Fruit fly (Drosophila melanogaster) whole organism, embryonic: ENCODE measurements around the gene Tom40.
A peak's percentile ranks its signal among the peaks of the same experiment; 100 is the strongest.

Experiments used
- ATbp ChIP-seq: fragments of 200-800 bp; sonication (Bioruptor generic); optimal IDR thresholded peaks from 2 replicates; lab custom pipeline; 2017; ENCODE audit warnings: missing biosample characterization, mild to moderate bottlenecking, missing genetic modification characterization, missing genetic modification reagents
- Asciz ChIP-seq: fragments of 200-800 bp; sonication (Bioruptor generic); optimal IDR thresholded peaks from 2 replicates; lab custom pipeline; 2017; ENCODE audit warnings: missing biosample characterization, mild to moderate bottlenecking, missing genetic modification characterization, missing genetic modification reagents
- Bgb ChIP-seq: fragments of 200-800 bp; sonication (Bioruptor generic); IDR thresholded peaks from 2 replicates; pipeline ENCODE4 v1.3.6; 2022; ENCODE audit warnings: missing biosample characterization, missing genetic modification characterization; ENCODE audit not compliant: partially characterized antibody
- CG10147 ChIP-seq: fragments of 200-800 bp; sonication (Bioruptor generic); optimal IDR thresholded peaks from 2 replicates; lab custom pipeline; 2019; ENCODE audit warnings: missing biosample characterization, mild to moderate bottlenecking, missing genetic modification characterization, moderate library complexity
- CG10565 ChIP-seq: fragments of 200-800 bp; sonication (Bioruptor generic); optimal IDR thresholded peaks from 3 replicates; lab custom pipeline; 2016; ENCODE audit warnings: missing biosample characterization, mild to moderate bottlenecking, missing genetic modification characterization
- CG12071 ChIP-seq: fragments of 200-800 bp; sonication (Bioruptor generic); optimal IDR thresholded peaks from 3 replicates; lab custom pipeline; 2018; ENCODE audit warnings: missing biosample characterization, mild to moderate bottlenecking, missing genetic modification characterization
- CG12104 ChIP-seq: fragments of 200-800 bp; sonication (Bioruptor generic); optimal IDR thresholded peaks from 3 replicates; lab custom pipeline; 2016; ENCODE audit warnings: missing biosample characterization, missing genetic modification characterization
- CG12744 ChIP-seq: fragments of 200-800 bp; sonication (Bioruptor generic); optimal IDR thresholded peaks from 2 replicates; lab custom pipeline; 2016; ENCODE audit warnings: missing biosample characterization, missing genetic modification characterization
- CG12942 ChIP-seq: fragments of 200-800 bp; sonication (Bioruptor generic); optimal IDR thresholded peaks from 3 replicates; lab custom pipeline; 2016; ENCODE audit warnings: missing biosample characterization, missing genetic modification characterization
- CG13287 ChIP-seq: fragments of 200-800 bp; sonication (Bioruptor generic); IDR thresholded peaks from 2 replicates; pipeline ENCODE4 v1.3.6; 2022; ENCODE audit warnings: missing biosample characterization, missing genetic modification characterization; ENCODE audit not compliant: partially characterized antibody
- CG14667 ChIP-seq: fragments of 200-800 bp; sonication (Bioruptor generic); IDR thresholded peaks from 2 replicates; pipeline ENCODE4 v1.3.6; 2022; ENCODE audit warnings: missing biosample characterization, missing genetic modification characterization
- CG1647 ChIP-seq: fragments of 200-800 bp; sonication (Bioruptor generic); optimal IDR thresholded peaks from 3 replicates; lab custom pipeline; 2016; ENCODE audit warnings: missing biosample characterization, missing genetic modification characterization
- CG17912 ChIP-seq: fragments of 200-800 bp; sonication (Bioruptor generic); optimal IDR thresholded peaks from 2 replicates; lab custom pipeline; 2018; ENCODE audit warnings: missing biosample characterization, mild to moderate bottlenecking, missing genetic modification characterization
- CG1832 ChIP-seq: fragments of 200-800 bp; sonication (Bioruptor generic); optimal IDR thresholded peaks from 2 replicates; lab custom pipeline; 2017; ENCODE audit warnings: missing biosample characterization, mild to moderate bottlenecking, missing genetic modification characterization, inconsistent platforms
- CG31224 ChIP-seq: fragments of 200-800 bp; sonication (Bioruptor generic); IDR thresholded peaks from 2 replicates; pipeline ENCODE4 v1.3.6; 2022; ENCODE audit warnings: missing biosample characterization, missing genetic modification characterization
- CG3995 ChIP-seq: fragments of 200-800 bp; sonication (Bioruptor generic); optimal IDR thresholded peaks from 3 replicates; lab custom pipeline; 2016; ENCODE audit warnings: missing biosample characterization, missing genetic modification characterization
- CG4282 ChIP-seq: fragments of 200-800 bp; sonication (Bioruptor generic); optimal IDR thresholded peaks from 2 replicates; lab custom pipeline; 2016; ENCODE audit warnings: missing biosample characterization, missing genetic modification characterization
- CG6765 ChIP-seq: fragments of 200-800 bp; sonication (Bioruptor generic); optimal IDR thresholded peaks from 3 replicates; lab custom pipeline; 2017; ENCODE audit warnings: missing biosample characterization, mild to moderate bottlenecking, missing genetic modification characterization
- CG6813 ChIP-seq: fragments of 200-800 bp; sonication (Bioruptor generic); optimal IDR thresholded peaks from 2 replicates; lab custom pipeline; 2017; ENCODE audit warnings: missing biosample characterization, missing genetic modification characterization, mild to moderate bottlenecking, moderate library complexity, missing genetic modification reagents
- CG8478 ChIP-seq: fragments of >200 bp; optimal IDR thresholded peaks from 2 replicates; lab custom pipeline; 2018
- CHES-1-like ChIP-seq: fragments of 200-800 bp; sonication (Bioruptor generic); optimal IDR thresholded peaks from 2 replicates; lab custom pipeline; 2016; ENCODE audit warnings: missing biosample characterization, missing genetic modification characterization
- HLH3B ChIP-seq: fragments of 200-800 bp; sonication (Bioruptor generic); IDR thresholded peaks from 2 replicates; pipeline ENCODE4 v1.3.6; 2022; ENCODE audit warnings: missing biosample characterization, missing genetic modification characterization
- Myb ChIP-seq: fragments of 200-800 bp; sonication (Bioruptor generic); optimal IDR thresholded peaks from 2 replicates; lab custom pipeline; 2016; ENCODE audit warnings: missing biosample characterization, missing genetic modification characterization
- Rfx ChIP-seq: fragments of 200-800 bp; sonication (Bioruptor generic); IDR thresholded peaks from 2 replicates; pipeline ENCODE4 v1.3.6; 2022; ENCODE audit warnings: missing biosample characterization, missing genetic modification characterization
- Rx ChIP-seq: fragments of 200-800 bp; sonication (Bioruptor generic); IDR thresholded peaks from 2 replicates; pipeline ENCODE4 v1.3.6; 2022; ENCODE audit warnings: missing biosample characterization, missing genetic modification characterization
- Sry-δ ChIP-seq: fragments of 200-800 bp; sonication (Bioruptor generic); optimal IDR thresholded peaks from 2 replicates; lab custom pipeline; 2016; ENCODE audit warnings: missing biosample characterization, missing genetic modification characterization
- ase ChIP-seq: fragments of 200-800 bp; sonication (Bioruptor generic); IDR thresholded peaks from 3 replicates; pipeline ENCODE4 v1.3.6; 2022; ENCODE audit warnings: missing biosample characterization, missing genetic modification characterization
- ato ChIP-seq: fragments of 200-800 bp; sonication (Bioruptor generic); IDR thresholded peaks from 2 replicates; pipeline ENCODE4 v1.3.6; 2022; ENCODE audit warnings: missing biosample characterization, missing genetic modification characterization; ENCODE audit not compliant: partially characterized antibody
- chn ChIP-seq: fragments of 200-800 bp; sonication (Bioruptor generic); optimal IDR thresholded peaks from 2 replicates; lab custom pipeline; 2016; ENCODE audit warnings: missing biosample characterization, missing genetic modification characterization
- dpn ChIP-seq, 2 experiments: fragments of 200-800 bp; sonication (Bioruptor generic); optimal IDR thresholded peaks; 3 replicates each; lab custom pipeline; 2016; ENCODE audit warnings: missing biosample characterization in 2 of 2, missing genetic modification characterization in 2 of 2
- eve ChIP-seq, 2 experiments: fragments of >200 bp; optimal IDR thresholded peaks; 2 replicates each; lab custom pipeline; 2017; ENCODE audit warnings: missing biosample characterization in 2 of 2, missing genetic modification characterization in 2 of 2
- fd96Cb ChIP-seq: fragments of 200-800 bp; sonication (Bioruptor generic); optimal IDR thresholded peaks from 2 replicates; lab custom pipeline; 2018; ENCODE audit warnings: missing biosample characterization, mild to moderate bottlenecking, missing genetic modification characterization, moderate library complexity
- gro ChIP-seq: fragments of 200-800 bp; sonication (Bioruptor generic); optimal IDR thresholded peaks from 2 replicates; lab custom pipeline; 2016; ENCODE audit warnings: missing biosample characterization, missing genetic modification characterization
- gsb-n ChIP-seq: fragments of 200-800 bp; sonication (Bioruptor generic); optimal IDR thresholded peaks from 3 replicates; lab custom pipeline; 2018; ENCODE audit warnings: missing biosample characterization, mild to moderate bottlenecking, missing genetic modification characterization
- her ChIP-seq: fragments of 200-800 bp; sonication (Bioruptor generic); optimal IDR thresholded peaks from 2 replicates; lab custom pipeline; 2016; ENCODE audit warnings: missing biosample characterization, missing genetic modification characterization
- insv ChIP-seq, 2 experiments: fragments of 200-800 bp; sonication (Bioruptor generic); optimal IDR thresholded peaks; 3 replicates each; lab custom pipeline; 2016 to 2018; ENCODE audit warnings: missing biosample characterization in 2 of 2, missing genetic modification characterization in 2 of 2
- kay ChIP-seq: fragments of 200-800 bp; sonication (Bioruptor generic); optimal IDR thresholded peaks from 2 replicates; lab custom pipeline; 2016; ENCODE audit warnings: missing biosample characterization, missing genetic modification characterization
- lbe ChIP-seq: fragments of 200-800 bp; sonication (Bioruptor generic); optimal IDR thresholded peaks from 2 replicates; lab custom pipeline; 2016; ENCODE audit warnings: missing biosample characterization, mild to moderate bottlenecking, missing genetic modification characterization
- lmd ChIP-seq: fragments of 200-800 bp; sonication (Bioruptor generic); IDR thresholded peaks from 2 replicates; pipeline ENCODE4 v1.3.6; 2022; ENCODE audit warnings: missing biosample characterization, missing genetic modification characterization
- nom ChIP-seq: fragments of 200-800 bp; sonication (Bioruptor generic); optimal IDR thresholded peaks from 2 replicates; lab custom pipeline; 2017; ENCODE audit warnings: missing biosample characterization, missing genetic modification characterization, mild to moderate bottlenecking, moderate library complexity, missing genetic modification reagents
- peb ChIP-seq: fragments of 200-800 bp; sonication (Bioruptor generic); IDR thresholded peaks from 2 replicates; pipeline ENCODE4 v1.3.6; 2022; ENCODE audit warnings: missing biosample characterization, missing genetic modification characterization
- pnt ChIP-seq: fragments of 200-800 bp; sonication (Bioruptor generic); optimal IDR thresholded peaks from 3 replicates; lab custom pipeline; 2016; ENCODE audit warnings: missing biosample characterization, missing genetic modification characterization
- pros ChIP-seq: fragments of 200-800 bp; sonication (Bioruptor generic); optimal IDR thresholded peaks from 3 replicates; lab custom pipeline; 2019; ENCODE audit warnings: missing biosample characterization, mild to moderate bottlenecking, missing genetic modification characterization, moderate library complexity
- run ChIP-seq: fragments of 200-800 bp; sonication (Bioruptor generic); optimal IDR thresholded peaks from 3 replicates; lab custom pipeline; 2018; ENCODE audit warnings: missing biosample characterization, mild to moderate bottlenecking, missing genetic modification characterization
- sna ChIP-seq: fragments of 200-800 bp; sonication (Bioruptor generic); IDR thresholded peaks from 2 replicates; pipeline ENCODE4 v1.3.6; 2022; ENCODE audit warnings: missing biosample characterization, missing genetic modification characterization; ENCODE audit not compliant: partially characterized antibody
- sug ChIP-seq: fragments of 200-800 bp; optimal IDR thresholded peaks from 2 replicates; lab custom pipeline; 2019; ENCODE audit warnings: missing biosample characterization, mild to moderate bottlenecking, missing genetic modification characterization, moderate library complexity
- trem ChIP-seq: fragments of 200-800 bp; optimal IDR thresholded peaks from 3 replicates; lab custom pipeline; 2019; ENCODE audit warnings: missing biosample characterization, mild to moderate bottlenecking, missing genetic modification characterization, moderate library complexity
- unpg ChIP-seq: fragments of 200-800 bp; sonication (Bioruptor generic); optimal IDR thresholded peaks from 3 replicates; lab custom pipeline; 2018; ENCODE audit warnings: missing biosample characterization, mild to moderate bottlenecking, missing genetic modification characterization, moderate library complexity

Gene Tom40

dm6 chrX:7705175-7706097 lies 31.3 kb upstream of the Tom40 start (continued):
- TF ChIP-seq CG31224 (GFP tag; lab: Robert Waterston, UW) (peak; percentile 78), CG3995 (GFP tag; lab: Kevin White, UChicago) (peak; percentile 74), Sry-δ (GFP tag; lab: Kevin White, UChicago) (peak; percentile 26), CG6765 (GFP tag; lab: Kevin White, UChicago) (peak; percentile 92), HLH3B (GFP tag; lab: Robert Waterston, UW) (peak; percentile 70), Rx (GFP tag; lab: Robert Waterston, UW) (peak; percentile 46; the same call in 1 of the 2 replicates), Myb (GFP tag; lab: Kevin White, UChicago) (peak; percentile 52), kay (GFP tag; lab: Kevin White, UChicago) (peak; percentile 90), CG14667 (GFP tag; lab: Robert Waterston, UW) (peak; percentile 78), Rfx (GFP tag; lab: Robert Waterston, UW) (peak; percentile 86), sug (tag; lab: Kevin White, UChicago) (peak; percentile 90), CG12071 (GFP tag; lab: Kevin White, UChicago) (peak; percentile 81), CG4282 (GFP tag; lab: Kevin White, UChicago) (peak; percentile 81), nom (GFP tag; lab: Kevin White, UChicago) (peak; percentile 7), CG13287 (GFP tag; lab: Robert Waterston, UW) (no peak), ATbp (GFP tag; lab: Kevin White, UChicago) (peak; percentile 92), trem (tag; lab: Kevin White, UChicago) (peak; percentile 89), run (tag; lab: Kevin White, UChicago) (peak; percentile 92), CG17912 (GFP tag; lab: Kevin White, UChicago) (peak; percentile 8), peb (GFP tag; lab: Robert Waterston, UW) (peak; percentile 61; the same call in 1 of the 2 replicates), CG12744 (peak; percentile 52), CG8478 (lab: Kevin White, UChicago) (no peak), CG12104 (GFP tag; lab: Kevin White, UChicago) (peak; percentile 93), CG10147 (GFP tag; lab: Kevin White, UChicago) (peak; percentile 94), Bgb (GFP tag; lab: Robert Waterston, UW) (no peak), CG12942 (GFP tag; lab: Kevin White, UChicago) (peak; percentile 89), CG1647 (GFP tag; lab: Kevin White, UChicago) (peak; percentile 81), sna (GFP tag; lab: Robert Waterston, UW) (no peak), her (GFP tag; lab: Kevin White, UChicago) (peak; percentile 48), pnt (GFP tag; lab: Kevin White, UChicago) (peak; percentile 74), gsb-n (tag; lab: Kevin White, UChicago) (peak; percentile 91), ase (GFP tag; lab: Robert Waterston, UW) (peak; percentile 53; the same call in 2 of the 3 replicates), chn (peak; percentile 90), dpn (GFP tag; optimal IDR thresholded peaks at IDR 0.05; lab: Kevin White, UChicago) (peak; percentile 87 to 93), insv (GFP tag; optimal IDR thresholded peaks at IDR 0.05; lab: Kevin White, UChicago) (no peak), lmd (GFP tag; lab: Robert Waterston, UW) (peak; percentile 90), Asciz (GFP tag; lab: Kevin White, UChicago) (peak; percentile 91), pros (peak; percentile 15), gro (peak; percentile 42), lbe (GFP tag; lab: Kevin White, UChicago) (peak; percentile 87), unpg (GFP tag; lab: Kevin White, UChicago) (peak; percentile 94), fd96Cb (tag; lab: Kevin White, UChicago) (peak; percentile 95), CG10565 (GFP tag; lab: Kevin White, UChicago) (peak; percentile 65), eve (GFP tag; optimal IDR thresholded peaks at IDR 0.05; lab: Kevin White, UChicago) (peak in 1 of 2 experiments; percentile 96), CHES-1-like (GFP tag; lab: Kevin White, UChicago) (peak; percentile 85), CG1832 (no peak), CG6813 (peak; percentile 87), ato (GFP tag; lab: Robert Waterston, UW) (no peak)
